Worm (Caenorhabditis elegans): Measurements from ENCODE around the gene T01D1.5.

DNA sequence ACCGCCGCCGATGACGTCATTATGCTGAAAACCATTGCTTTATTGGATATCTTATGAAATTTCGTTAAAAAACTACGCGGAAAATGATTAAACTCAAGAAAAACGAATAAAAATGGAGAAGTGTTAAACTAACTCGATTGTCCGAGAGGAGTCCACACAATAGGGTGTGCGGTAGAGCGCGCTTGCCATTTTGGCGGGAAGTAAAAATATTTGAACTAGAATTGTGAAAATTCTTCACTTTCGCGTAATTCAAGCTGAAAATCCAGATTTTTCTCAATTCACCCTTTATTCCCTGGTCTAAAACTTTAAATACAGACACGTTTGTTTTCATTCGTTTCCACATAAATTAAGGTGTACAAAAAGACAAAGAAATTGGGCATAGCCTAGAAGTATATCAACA is 27.7 kb upstream of the T01D1.5 start, which contains the start of gene F48A11.4:
- no peak for TF ChIP-seq tra-4 (tag; optimal IDR thresholded peaks at IDR 0.05)
- peak; percentile 11; the same call in 1 of the 2 replicates for TF ChIP-seq pes-1 (GFP tag; IDR thresholded peaks at IDR 0.05)
- peak; percentile 57; the same call in 1 of the 2 replicates for TF ChIP-seq flt-1 (GFP tag; IDR thresholded peaks at IDR 0.05)
- TF ChIP-seq ceh-36 (tag; optimal IDR thresholded peaks at IDR 0.05), result no peak
- TF ChIP-seq hmg-4 (GFP tag; optimal IDR thresholded peaks at IDR 0.05), result peak; percentile 44
- no peak for TF ChIP-seq scrt-1 (GFP tag; IDR thresholded peaks at IDR 0.05)
- TF ChIP-seq tbx-11 (GFP tag; IDR thresholded peaks at IDR 0.05), result 0 out of 2 replicates have a peak, but pooled peaks have one; percentile 23
- no peak for TF ChIP-seq ama-1 (optimal IDR thresholded peaks at IDR 0.05)
- TF ChIP-seq hnd-1 (tag; optimal IDR thresholded peaks at IDR 0.05), result no peak
- peak; percentile 47 for TF ChIP-seq hmbx-1 (tag; optimal IDR thresholded peaks at IDR 0.05)
- TF ChIP-seq ets-7 (tag; optimal IDR thresholded peaks at IDR 0.05), result no peak
- TF ChIP-seq ceh-13 (GFP tag; optimal IDR thresholded peaks at IDR 0.05), result no peak
- TF ChIP-seq B0310.2 (tag; optimal IDR thresholded peaks at IDR 0.05), result no peak

Measured in whole organism, early embryonic.